Fruit fly (Drosophila melanogaster) whole organism, embryonic: ENCODE data around the gene CG32032.

Source experiments
- Atf3 ChIP-seq: fragments of 200-800 bp; sonication (Bioruptor generic); optimal IDR thresholded peaks from 3 replicates; lab custom pipeline; 2016; ENCODE audit warnings: missing biosample characterization, missing genetic modification characterization
- Blimp-1 ChIP-seq: fragments of 200-800 bp; sonication (Bioruptor generic); optimal IDR thresholded peaks from 3 replicates; lab custom pipeline; 2018; ENCODE audit warnings: missing biosample characterization, missing genetic modification characterization, mild to moderate bottlenecking, moderate library complexity, missing genetic modification reagents
- CG10209 ChIP-seq: fragments of 200-800 bp; sonication (Bioruptor generic); optimal IDR thresholded peaks from 3 replicates; lab custom pipeline; 2017; ENCODE audit warnings: missing biosample characterization, mild to moderate bottlenecking, missing genetic modification characterization, missing genetic modification reagents
- CG11456 ChIP-seq: fragments of 200-800 bp; sonication (Bioruptor generic); IDR thresholded peaks from 3 replicates; pipeline ENCODE4 v1.3.6; 2022; ENCODE audit warnings: missing biosample characterization, missing genetic modification characterization
- CG13287 ChIP-seq: fragments of 200-800 bp; sonication (Bioruptor generic); IDR thresholded peaks from 2 replicates; pipeline ENCODE4 v1.3.6; 2022; ENCODE audit warnings: missing biosample characterization, missing genetic modification characterization; ENCODE audit not compliant: partially characterized antibody
- CG13894 ChIP-seq: fragments of 200-800 bp; sonication (Bioruptor generic); optimal IDR thresholded peaks from 3 replicates; lab custom pipeline; 2018; ENCODE audit warnings: missing biosample characterization, mild to moderate bottlenecking, missing genetic modification characterization, moderate library complexity
- CG15696 ChIP-seq: fragments of 200-800 bp; sonication (Bioruptor generic); optimal IDR thresholded peaks from 2 replicates; lab custom pipeline; 2019; ENCODE audit warnings: missing biosample characterization, mild to moderate bottlenecking, missing genetic modification characterization, moderate library complexity
- CG1603 ChIP-seq: fragments of 200-800 bp; sonication (Bioruptor generic); optimal IDR thresholded peaks from 2 replicates; lab custom pipeline; 2019; ENCODE audit warnings: missing biosample characterization, mild to moderate bottlenecking, missing genetic modification characterization, moderate library complexity
- CG2116 ChIP-seq: fragments of 200-800 bp; sonication (Bioruptor generic); optimal IDR thresholded peaks from 3 replicates; lab custom pipeline; 2018; ENCODE audit warnings: missing biosample characterization, mild to moderate bottlenecking, missing genetic modification characterization
- CG3726 ChIP-seq: fragments of 200-800 bp; sonication (Bioruptor generic); IDR thresholded peaks from 3 replicates; pipeline ENCODE4, ENCODE4 v1.3.6; 2022; ENCODE audit warnings: missing biosample characterization, missing genetic modification characterization
- CG8924 ChIP-seq: fragments of 200-800 bp; optimal IDR thresholded peaks from 3 replicates; lab custom pipeline; 2019; ENCODE audit warnings: missing biosample characterization, mild to moderate bottlenecking, missing genetic modification characterization, moderate library complexity
- D19B ChIP-seq: fragments of 200-800 bp; sonication (Bioruptor generic); optimal IDR thresholded peaks from 2 replicates; lab custom pipeline; 2017; ENCODE audit warnings: missing biosample characterization, mild to moderate bottlenecking, missing genetic modification characterization
- Dll ChIP-seq: fragments of 200-800 bp; sonication (Bioruptor generic); IDR thresholded peaks from 4 replicates; pipeline ENCODE4 v1.3.6; 2022; ENCODE audit warnings: missing biosample characterization, missing genetic modification characterization; ENCODE audit not compliant: partially characterized antibody
- Doc2 ChIP-seq: fragments of 200-800 bp; sonication (Bioruptor generic); IDR thresholded peaks from 2 replicates; pipeline ENCODE4 v1.3.6; 2022; ENCODE audit warnings: missing biosample characterization, missing genetic modification characterization
- Ets65A ChIP-seq: fragments of 200-800 bp; sonication (Bioruptor generic); peaks from one replicate; lab custom pipeline; 2016; ENCODE audit warnings: missing biosample characterization, missing genetic modification characterization
- Hsf ChIP-seq: fragments of 200-800 bp; sonication (Bioruptor generic); optimal IDR thresholded peaks from 3 replicates; lab custom pipeline; 2016; ENCODE audit warnings: missing biosample characterization, missing genetic modification characterization
- Lpt ChIP-seq: fragments of >200 bp; optimal IDR thresholded peaks from 2 replicates; lab custom pipeline; 2018; ENCODE audit warnings: missing biosample characterization, missing genetic modification characterization
- NC2α ChIP-seq: fragments of 200-800 bp; sonication (Bioruptor generic); optimal IDR thresholded peaks from 2 replicates; lab custom pipeline; 2016; ENCODE audit warnings: missing biosample characterization, missing genetic modification characterization
- Pdp1 ChIP-seq, 2 experiments: fragments of 200-800 bp; sonication (Bioruptor generic); optimal IDR thresholded peaks; 3 replicates each; lab custom pipeline; 2016; ENCODE audit warnings: missing biosample characterization in 2 of 2, missing genetic modification characterization in 2 of 2, mild to moderate bottlenecking in 1 of 2, moderate library complexity in 1 of 2
- Side ChIP-seq: fragments of 200-800 bp; sonication (Bioruptor generic); optimal IDR thresholded peaks from 2 replicates; lab custom pipeline; 2016; ENCODE audit warnings: missing biosample characterization, missing genetic modification characterization
- Taf1 ChIP-seq: fragments of 200-800 bp; sonication (Bioruptor generic); IDR thresholded peaks from 2 replicates; pipeline ENCODE4 v1.3.6; 2022; ENCODE audit warnings: missing biosample characterization, missing genetic modification characterization
- amos ChIP-seq: fragments of 200-800 bp; sonication (Bioruptor generic); IDR thresholded peaks from 2 replicates; pipeline ENCODE4 v1.3.6; 2022; ENCODE audit warnings: missing biosample characterization, missing genetic modification characterization; ENCODE audit not compliant: partially characterized antibody
- ara ChIP-seq: fragments of 200-800 bp; sonication (Bioruptor generic); IDR thresholded peaks from 2 replicates; pipeline ENCODE4 v1.3.6; 2022; ENCODE audit warnings: missing biosample characterization, missing genetic modification characterization
- dan ChIP-seq: fragments of 200-800 bp; sonication (Bioruptor generic); IDR thresholded peaks from 2 replicates; pipeline ENCODE4 v1.3.6; 2022; ENCODE audit warnings: missing biosample characterization, missing genetic modification characterization
- disco-r ChIP-seq: fragments of 200-800 bp; sonication (Bioruptor generic); optimal IDR thresholded peaks from 2 replicates; lab custom pipeline; 2016; ENCODE audit warnings: missing biosample characterization, missing genetic modification characterization
- ewg ChIP-seq: fragments of 200-800 bp; sonication (Bioruptor generic); optimal IDR thresholded peaks from 3 replicates; lab custom pipeline; 2017; ENCODE audit warnings: mild to moderate bottlenecking, missing biosample characterization, missing genetic modification reagents, missing genetic modification characterization
- exex ChIP-seq: fragments of 200-800 bp; sonication (Bioruptor generic); optimal IDR thresholded peaks from 4 replicates; lab custom pipeline; 2018; ENCODE audit warnings: missing biosample characterization, mild to moderate bottlenecking, missing genetic modification characterization, moderate library complexity
- fu2 ChIP-seq: fragments of 200-800 bp; sonication (Bioruptor generic); optimal IDR thresholded peaks from 2 replicates; lab custom pipeline; 2016; ENCODE audit warnings: missing biosample characterization, missing genetic modification characterization
- gcm ChIP-seq: fragments of 200-800 bp; sonication (Bioruptor generic); optimal IDR thresholded peaks from 2 replicates; lab custom pipeline; 2019; ENCODE audit warnings: missing biosample characterization, mild to moderate bottlenecking, missing genetic modification characterization, moderate library complexity
- gsb-n ChIP-seq: fragments of 200-800 bp; sonication (Bioruptor generic); optimal IDR thresholded peaks from 3 replicates; lab custom pipeline; 2018; ENCODE audit warnings: missing biosample characterization, mild to moderate bottlenecking, missing genetic modification characterization
- lab ChIP-seq: fragments of 200-800 bp; sonication (Bioruptor generic); optimal IDR thresholded peaks from 3 replicates; lab custom pipeline; 2017; ENCODE audit warnings: missing biosample characterization, missing genetic modification characterization, mild to moderate bottlenecking, moderate library complexity, missing genetic modification reagents
- nau ChIP-seq: fragments of 200-800 bp; sonication (Bioruptor generic); optimal IDR thresholded peaks from 3 replicates; lab custom pipeline; 2017; ENCODE audit warnings: missing biosample characterization, mild to moderate bottlenecking, missing genetic modification characterization, missing genetic modification reagents
- pho ChIP-seq: fragments of 200-800 bp; sonication (Bioruptor generic); optimal IDR thresholded peaks from 2 replicates; lab custom pipeline; 2016; ENCODE audit warnings: missing biosample characterization, missing genetic modification characterization
- pita ChIP-seq: fragments of 200-800 bp; sonication (Bioruptor generic); optimal IDR thresholded peaks from 2 replicates; lab custom pipeline; 2017; ENCODE audit warnings: missing biosample characterization, mild to moderate bottlenecking, missing genetic modification characterization
- pnt ChIP-seq: fragments of 200-800 bp; sonication (Bioruptor generic); optimal IDR thresholded peaks from 3 replicates; lab custom pipeline; 2016; ENCODE audit warnings: missing biosample characterization, missing genetic modification characterization
- pros ChIP-seq: fragments of 200-800 bp; sonication (Bioruptor generic); optimal IDR thresholded peaks from 3 replicates; lab custom pipeline; 2019; ENCODE audit warnings: missing biosample characterization, mild to moderate bottlenecking, missing genetic modification characterization, moderate library complexity
- sc ChIP-seq, 3 experiments: fragments of >200 bp in 2 of 3; fragments of 200-800 bp in 1 of 3; sonication (Bioruptor generic) in 1 of 3; optimal IDR thresholded peaks; 2 replicates in 2 of 3; 3 replicates in 1 of 3; lab custom pipeline; 2017; ENCODE audit warnings: mild to moderate bottlenecking in 1 of 3, missing biosample characterization in 1 of 3, missing genetic modification characterization in 1 of 3, missing genetic modification reagents in 1 of 3
- so ChIP-seq: fragments of 200-800 bp; sonication (Bioruptor generic); IDR thresholded peaks from 3 replicates; pipeline ENCODE4 v1.3.6; 2022; ENCODE audit warnings: missing biosample characterization, missing genetic modification characterization
- sqz ChIP-seq: fragments of 200-800 bp; sonication (Bioruptor generic); optimal IDR thresholded peaks from 3 replicates; lab custom pipeline; 2018; ENCODE audit warnings: missing biosample characterization, mild to moderate bottlenecking, missing genetic modification characterization
- trem ChIP-seq: fragments of 200-800 bp; optimal IDR thresholded peaks from 3 replicates; lab custom pipeline; 2019; ENCODE audit warnings: missing biosample characterization, mild to moderate bottlenecking, missing genetic modification characterization, moderate library complexity
- unpg ChIP-seq: fragments of 200-800 bp; sonication (Bioruptor generic); optimal IDR thresholded peaks from 3 replicates; lab custom pipeline; 2018; ENCODE audit warnings: missing biosample characterization, mild to moderate bottlenecking, missing genetic modification characterization, moderate library complexity
- vfl ChIP-seq: fragments of 200-800 bp; sonication (Bioruptor generic); optimal IDR thresholded peaks from 2 replicates; lab custom pipeline; 2016; ENCODE audit warnings: missing biosample characterization, missing genetic modification characterization

Gene CG32032

dm6 chr3L:9051830-9052259 lies 41.0 kb upstream of the CG32032 start (continued):
- no peak for TF ChIP-seq Atf3
- TF ChIP-seq D19B (GFP tag; lab: Kevin White, UChicago), result no peak
- TF ChIP-seq ewg (GFP tag; lab: Kevin White, UChicago), result peak; percentile 77
- peak; percentile 68 for TF ChIP-seq CG13894 (tag; lab: Kevin White, UChicago)

- peak; percentile 23 for TF ChIP-seq lab (GFP tag; lab: Kevin White, UChicago)
- no peak for TF ChIP-seq CG10209 (GFP tag; lab: Kevin White, UChicago)
- peak; percentile 43 for TF ChIP-seq sqz (GFP tag; lab: Kevin White, UChicago)
- TF ChIP-seq Pdp1 (GFP tag; optimal IDR thresholded peaks at IDR 0.05; lab: Kevin White, UChicago), result peak in 1 of 2 experiments; percentile 74
- 0 out of 3 replicates have a peak, but pooled peaks have one; percentile 15 for TF ChIP-seq CG3726 (GFP tag; lab: Robert Waterston, UW)
- TF ChIP-seq fu2 (GFP tag; lab: Kevin White, UChicago), result no peak
- peak; percentile 59 for TF ChIP-seq pros (GFP tag; lab: Kevin White, UChicago)
- TF ChIP-seq Ets65A (GFP tag; lab: Kevin White, UChicago), result peak; percentile 69
- TF ChIP-seq CG8924 (tag; lab: Kevin White, UChicago), result no peak
- TF ChIP-seq Dll (GFP tag; lab: Robert Waterston, UW), result no peak
- peak; percentile 17 for TF ChIP-seq gsb-n (tag; lab: Kevin White, UChicago)
- no peak for TF ChIP-seq CG13287 (GFP tag; lab: Robert Waterston, UW)
These were observed 39.9 kb upstream of the CG32032 start for dm6 chr3L:9052798-9053541.

- no peak for TF ChIP-seq disco-r
- peak; percentile 41 for TF ChIP-seq gsb-n (tag; lab: Kevin White, UChicago)
- TF ChIP-seq gcm (GFP tag; lab: Kevin White, UChicago), result peak; percentile 97
- peak; percentile 56 for TF ChIP-seq pros (GFP tag; lab: Kevin White, UChicago)
These were observed 38.6 kb upstream of the CG32032 start for dm6 chr3L:9054239-9054638.

dm6 chr3L:9054822-9055407 lies 37.9 kb upstream of the CG32032 start:
- peak; percentile 16 for TF ChIP-seq pita (GFP tag; lab: Kevin White, UChicago)
- TF ChIP-seq unpg, result no peak
- no peak for TF ChIP-seq CG2116 (GFP tag; lab: Kevin White, UChicago)
- no peak for TF ChIP-seq Doc2
- no peak for TF ChIP-seq Side
- TF ChIP-seq nau (GFP tag; lab: Kevin White, UChicago), result no peak
- no peak for TF ChIP-seq NC2α
- peak; percentile 74 for TF ChIP-seq amos (GFP tag; lab: Robert Waterston, UW)
- TF ChIP-seq ara, result no peak
- TF ChIP-seq CG15696 (tag; lab: Kevin White, UChicago), result no peak
- no peak for TF ChIP-seq Taf1 (GFP tag; lab: Robert Waterston, UW)
- no peak for TF ChIP-seq gsb-n (tag; lab: Kevin White, UChicago)
- no peak for TF ChIP-seq CG1603 (tag; lab: Kevin White, UChicago)
- no peak for TF ChIP-seq Blimp-1 (GFP tag; lab: Kevin White, UChicago)
- TF ChIP-seq pho (GFP tag; lab: Kevin White, UChicago), result no peak
- no peak for TF ChIP-seq exex (tag; lab: Kevin White, UChicago)
- no peak for TF ChIP-seq vfl
- TF ChIP-seq Lpt, result no peak
- TF ChIP-seq pnt, result no peak
- no peak for TF ChIP-seq so
- TF ChIP-seq sc (optimal IDR thresholded peaks at IDR 0.05; lab: Kevin White, UChicago), result no peak
- no peak for TF ChIP-seq sc (GFP tag; optimal IDR thresholded peaks at IDR 0.05; lab: Kevin White, UChicago)
- no peak for TF ChIP-seq CG11456
- no peak for TF ChIP-seq Ets65A (GFP tag; lab: Kevin White, UChicago)
- TF ChIP-seq trem (tag; lab: Kevin White, UChicago), result no peak
- no peak for TF ChIP-seq dan (GFP tag; lab: Robert Waterston, UW)
- no peak for TF ChIP-seq Hsf (GFP tag; lab: Kevin White, UChicago)
